Worm (Caenorhabditis elegans) whole organism, L3 larva: ENCODE data around the gene Y53G8AR.9.

Source experiments
- aly-2 ChIP-seq: fragments of 150-350 bp; optimal IDR thresholded peaks from 2 replicates; lab custom pipeline; 2014; ENCODE audit warnings: missing biosample characterization, missing genetic modification characterization
- nhr-23 ChIP-seq: fragments of 150-350 bp; optimal IDR thresholded peaks from 2 replicates; lab custom pipeline; 2014; ENCODE audit warnings: missing biosample characterization, missing genetic modification reagents, missing genetic modification characterization
- sea-2 ChIP-seq: fragments of 150-350 bp; sonication (generic microtip); optimal IDR thresholded peaks from 4 replicates; lab custom pipeline; 2014; ENCODE audit warnings: missing biosample characterization, missing genetic modification reagents, missing genetic modification characterization
- tbx-2 ChIP-seq: sonication (generic microtip); optimal IDR thresholded peaks from 2 replicates; lab custom pipeline; 2016; ENCODE audit warnings: mild to moderate bottlenecking, missing genetic modification characterization, missing compliant biosample characterization

- TF ChIP-seq sea-2 (GFP tag; lab: Kevin White, UChicago) = no peak
- no peak for TF ChIP-seq nhr-23
- no peak for TF ChIP-seq tbx-2 (tag; lab: Kevin White, UChicago)
- no peak for TF ChIP-seq aly-2
These were observed 10.0 kb downstream of the Y53G8AR.9 start, which contains the start of gene ral-1 for ce11 chrIII:3310876-3311597.
